Worm (Caenorhabditis elegans) whole organism, mixed stage, embryonic: Measurements from ENCODE around the gene F19B6.1.

Source experiments
- M03D4.4 ChIP-seq: sonication (generic microtip); optimal IDR thresholded peaks from 2 replicates; lab custom pipeline; 2017; ENCODE audit warnings: mild to moderate bottlenecking, missing genetic modification characterization, missing compliant biosample characterization
- blmp-1 ChIP-seq: fragments of 150-350 bp; optimal IDR thresholded peaks from 2 replicates; lab custom pipeline; 2014; ENCODE audit warnings: missing biosample characterization, missing genetic modification characterization
- ceh-39 ChIP-seq: fragments of 150-350 bp; optimal IDR thresholded peaks from 2 replicates; lab custom pipeline; 2014; ENCODE audit warnings: missing biosample characterization, missing genetic modification characterization
- ceh-43 ChIP-seq: fragments of 200-800 bp; sonication (Bioruptor generic); optimal IDR thresholded peaks from 2 replicates; lab custom pipeline; 2018; ENCODE audit warnings: mild to moderate bottlenecking, missing genetic modification characterization, moderate library complexity, missing compliant biosample characterization
- ceh-83 ChIP-seq: fragments of 200-800 bp; sonication (Bioruptor generic); optimal IDR thresholded peaks from 2 replicates; lab custom pipeline; 2018; ENCODE audit warnings: mild to moderate bottlenecking, missing genetic modification characterization, missing compliant biosample characterization
- ces-1 ChIP-seq: fragments of 150-350 bp; optimal IDR thresholded peaks from 2 replicates; lab custom pipeline; 2014; ENCODE audit warnings: missing biosample characterization, missing genetic modification reagents, missing genetic modification characterization
- cnd-1 ChIP-seq: fragments of 200-800 bp; sonication (Bioruptor generic); optimal IDR thresholded peaks from 2 replicates; lab custom pipeline; 2018; ENCODE audit warnings: mild to moderate bottlenecking, missing genetic modification characterization, missing compliant biosample characterization
- drap-1 ChIP-seq: fragments of 200-800 bp; sonication (Bioruptor generic); optimal IDR thresholded peaks from 3 replicates; lab custom pipeline; 2018; ENCODE audit warnings: mild to moderate bottlenecking, missing genetic modification characterization, missing compliant biosample characterization
- elt-1 ChIP-seq: sonication (generic microtip); optimal IDR thresholded peaks from 2 replicates; lab custom pipeline; 2017; ENCODE audit warnings: missing genetic modification characterization, mild to moderate bottlenecking, missing compliant biosample characterization, antibody characterized with exemption, moderate library complexity, borderline replicate concordance; ENCODE audit not compliant: insufficient read depth
- elt-3 ChIP-seq: fragments of 150-350 bp; optimal IDR thresholded peaks from 2 replicates; lab custom pipeline; 2014; ENCODE audit warnings: missing biosample characterization, missing genetic modification characterization
- flh-1 ChIP-seq: fragments of 200-800 bp; sonication (Bioruptor generic); optimal IDR thresholded peaks from 2 replicates; lab custom pipeline; 2018; ENCODE audit warnings: mild to moderate bottlenecking, missing genetic modification characterization, moderate library complexity, missing compliant biosample characterization
- ham-2 ChIP-seq: fragments of 200-800 bp; sonication (Bioruptor generic); optimal IDR thresholded peaks from 2 replicates; lab custom pipeline; 2018; ENCODE audit warnings: mild to moderate bottlenecking, missing genetic modification characterization, missing compliant biosample characterization
- lin-13 ChIP-seq: fragments of 150-350 bp; optimal IDR thresholded peaks from 2 replicates; lab custom pipeline; 2014; ENCODE audit warnings: missing biosample characterization, missing genetic modification characterization
- lsy-2 ChIP-seq: fragments of 150-350 bp; optimal IDR thresholded peaks from 2 replicates; lab custom pipeline; 2014; ENCODE audit warnings: missing biosample characterization, missing genetic modification characterization
- mab-5 ChIP-seq: fragments of 150-350 bp; optimal IDR thresholded peaks from 2 replicates; lab custom pipeline; 2014; ENCODE audit warnings: missing biosample characterization, missing genetic modification characterization
- mep-1 ChIP-seq: fragments of 150-350 bp; optimal IDR thresholded peaks from 2 replicates; lab custom pipeline; 2017; ENCODE audit warnings: missing biosample characterization, missing genetic modification reagents, missing genetic modification characterization, inconsistent platforms
- mls-2 ChIP-seq: sonication (generic microtip); optimal IDR thresholded peaks from 2 replicates; lab custom pipeline; 2016; ENCODE audit warnings: mild to moderate bottlenecking, missing genetic modification characterization, moderate library complexity, missing compliant biosample characterization
- nhr-2 ChIP-seq: fragments of 150-350 bp; optimal IDR thresholded peaks from 2 replicates; lab custom pipeline; 2014; ENCODE audit warnings: missing biosample characterization, missing genetic modification characterization
- nhr-237 ChIP-seq: fragments of 150-350 bp; optimal IDR thresholded peaks from 2 replicates; lab custom pipeline; 2014; ENCODE audit warnings: missing biosample characterization, missing genetic modification characterization
- nhr-76 ChIP-seq: sonication (generic microtip); optimal IDR thresholded peaks from 2 replicates; lab custom pipeline; 2017; ENCODE audit warnings: missing biosample characterization, missing genetic modification characterization
- pha-4 ChIP-seq: fragments of 150-350 bp; optimal IDR thresholded peaks from 2 replicates; lab custom pipeline; 2018; ENCODE audit warnings: missing biosample characterization, missing genetic modification reagents, missing genetic modification characterization
- sem-2 ChIP-seq: fragments of 200-800 bp; sonication (Bioruptor generic); optimal IDR thresholded peaks from 2 replicates; lab custom pipeline; 2018; ENCODE audit warnings: mild to moderate bottlenecking, missing genetic modification characterization, missing compliant biosample characterization
- snpc-4 ChIP-seq: fragments of 150-350 bp; optimal IDR thresholded peaks from 2 replicates; lab custom pipeline; 2014; ENCODE audit warnings: missing biosample characterization, missing genetic modification characterization
- sptf-1 ChIP-seq: sonication (generic microtip); optimal IDR thresholded peaks from 2 replicates; lab custom pipeline; 2017; ENCODE audit warnings: mild to moderate bottlenecking, missing genetic modification characterization, moderate library complexity, missing compliant biosample characterization
- tbx-8 ChIP-seq: fragments of 200-800 bp; sonication (Bioruptor generic); optimal IDR thresholded peaks from 2 replicates; lab custom pipeline; 2018; ENCODE audit warnings: mild to moderate bottlenecking, missing genetic modification characterization, moderate library complexity, missing compliant biosample characterization
- unc-120 ChIP-seq: sonication (generic microtip); optimal IDR thresholded peaks from 2 replicates; lab custom pipeline; 2017; ENCODE audit warnings: missing genetic modification characterization, missing compliant biosample characterization; ENCODE audit not compliant: poor library complexity, severe bottlenecking
- unc-39 ChIP-seq: fragments of 150-350 bp; optimal IDR thresholded peaks from 2 replicates; lab custom pipeline; 2014; ENCODE audit warnings: missing biosample characterization, missing genetic modification characterization
- unc-62 ChIP-seq: fragments of 150-350 bp; optimal IDR thresholded peaks from 2 replicates; lab custom pipeline; 2014; ENCODE audit warnings: missing biosample characterization, missing genetic modification reagents, missing genetic modification characterization
- zip-8 ChIP-seq: fragments of 150-350 bp; optimal IDR thresholded peaks from 2 replicates; lab custom pipeline; 2014; ENCODE audit warnings: missing biosample characterization, missing genetic modification characterization
- ztf-11 ChIP-seq: fragments of 150-350 bp; optimal IDR thresholded peaks from 2 replicates; lab custom pipeline; 2014; ENCODE audit warnings: missing biosample characterization, missing genetic modification characterization

The F19B6.1 gene

DNA sequence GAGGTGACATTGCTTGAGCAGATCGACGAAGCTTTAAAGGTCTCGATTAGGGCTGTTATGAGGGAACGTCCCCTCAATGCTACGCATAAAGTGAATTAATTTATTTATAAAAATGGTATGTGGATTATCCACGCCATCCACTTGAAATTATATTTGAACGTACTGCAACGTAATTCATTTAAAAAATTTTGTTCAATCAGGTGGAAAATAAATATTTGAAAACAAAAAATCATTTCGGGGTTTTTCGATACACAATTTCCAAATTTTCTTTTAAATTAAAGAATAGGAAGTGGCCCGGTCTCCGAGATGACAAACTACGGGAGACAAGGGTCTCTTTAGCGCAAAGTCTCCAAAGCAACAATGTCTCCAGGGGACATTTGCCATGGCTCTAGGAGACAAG is 24.3 kb downstream of the F19B6.1 start, which contains the start of gene oac-58:
oac-58 (minus strand) TSS at position 101 of the 400 bp plus-strand sequence.
- TF ChIP-seq drap-1 (GFP tag; lab: Kevin White, UChicago), result no peak
- TF ChIP-seq snpc-4 (tag; lab: Kevin White, UChicago), result no peak
- TF ChIP-seq ceh-83 (GFP tag; lab: Kevin White, UChicago), result no peak
- no peak for TF ChIP-seq elt-1 (tag; lab: Kevin White, UChicago)
- TF ChIP-seq sem-2 (GFP tag; lab: Kevin White, UChicago), result no peak
- TF ChIP-seq elt-3 (tag; lab: Kevin White, UChicago), result no peak
- no peak for TF ChIP-seq unc-62
- TF ChIP-seq ceh-39, result no peak
- TF ChIP-seq lsy-2 (tag; lab: Kevin White, UChicago), result no peak
- no peak for TF ChIP-seq unc-120 (tag; lab: Kevin White, UChicago)
- TF ChIP-seq tbx-8, result no peak
- no peak for TF ChIP-seq pha-4 (tag; lab: Kevin White, UChicago)
- no peak for TF ChIP-seq unc-39 (tag; lab: Kevin White, UChicago)
- TF ChIP-seq mep-1 (tag; lab: Kevin White, UChicago), result no peak
- no peak for TF ChIP-seq ceh-43 (GFP tag; lab: Kevin White, UChicago)
- TF ChIP-seq ces-1 (GFP tag; lab: Kevin White, UChicago), result no peak

DNA sequence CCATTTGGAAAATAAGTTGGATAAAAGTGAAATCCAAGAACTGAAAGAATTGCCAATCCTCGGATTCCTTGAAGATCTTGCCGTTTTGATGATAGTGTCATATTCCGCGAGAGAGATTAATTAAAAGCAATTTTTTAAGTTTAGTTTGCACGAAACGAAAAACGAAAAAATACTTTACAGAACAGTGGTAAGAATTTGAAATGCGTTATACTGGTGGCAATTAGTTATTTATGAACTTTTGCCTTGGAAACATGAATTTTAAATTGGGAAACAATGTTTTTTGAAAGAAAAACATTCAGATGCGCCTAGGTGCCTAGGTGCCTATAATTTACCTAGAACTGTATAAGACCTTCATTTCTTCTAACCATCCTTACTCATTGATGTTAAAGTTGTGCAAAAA is 28.2 kb downstream of the F19B6.1 start, which contains the start of gene oac-57:
oac-57 (minus strand) TSS at position 101 of the 400 bp plus-strand sequence.
- TF ChIP-seq sem-2 (GFP tag; lab: Kevin White, UChicago) (no peak), snpc-4 (tag; lab: Kevin White, UChicago) (no peak), ztf-11 (tag; lab: Kevin White, UChicago) (no peak), tbx-8 (no peak), unc-62 (no peak), ceh-43 (GFP tag; lab: Kevin White, UChicago) (no peak), blmp-1 (tag; lab: Kevin White, UChicago) (no peak), mls-2 (tag; lab: Kevin White, UChicago) (no peak), flh-1 (GFP tag; lab: Kevin White, UChicago) (no peak), lin-13 (tag; lab: Kevin White, UChicago) (no peak), ceh-39 (no peak), pha-4 (tag; lab: Kevin White, UChicago) (no peak), cnd-1 (tag; lab: Kevin White, UChicago) (no peak), ceh-83 (GFP tag; lab: Kevin White, UChicago) (no peak)

DNA sequence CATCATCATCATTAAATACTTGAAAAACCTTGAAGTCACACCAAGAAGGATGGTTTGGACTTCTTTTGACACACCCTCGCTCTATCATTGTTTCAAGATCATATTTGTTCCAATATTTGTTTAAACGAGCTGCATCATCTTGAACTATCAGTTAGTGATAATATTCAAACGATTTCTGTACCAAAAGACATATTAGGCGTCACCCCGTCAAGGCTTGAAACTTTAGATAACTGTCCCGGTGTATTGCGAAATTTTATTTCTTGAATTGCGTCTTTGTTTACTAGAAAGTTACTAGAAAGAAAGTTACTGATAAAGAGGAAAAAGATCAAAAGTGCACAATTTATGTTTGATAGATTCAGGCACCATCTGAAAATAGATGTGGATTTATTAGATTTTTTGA is 29.9 kb downstream of the F19B6.1 start:
- TF ChIP-seq zip-8 (tag; lab: Kevin White, UChicago), result no peak
- no peak for TF ChIP-seq nhr-2 (tag; lab: Kevin White, UChicago)
- TF ChIP-seq mls-2 (tag; lab: Kevin White, UChicago), result no peak
- TF ChIP-seq nhr-76 (tag; lab: Kevin White, UChicago), result no peak
- TF ChIP-seq sptf-1, result no peak
- no peak for TF ChIP-seq pha-4 (tag; lab: Kevin White, UChicago)
- no peak for TF ChIP-seq nhr-237
- TF ChIP-seq lin-13 (tag; lab: Kevin White, UChicago), result no peak
- no peak for TF ChIP-seq ztf-11 (tag; lab: Kevin White, UChicago)
- TF ChIP-seq sem-2 (GFP tag; lab: Kevin White, UChicago), result no peak

DNA sequence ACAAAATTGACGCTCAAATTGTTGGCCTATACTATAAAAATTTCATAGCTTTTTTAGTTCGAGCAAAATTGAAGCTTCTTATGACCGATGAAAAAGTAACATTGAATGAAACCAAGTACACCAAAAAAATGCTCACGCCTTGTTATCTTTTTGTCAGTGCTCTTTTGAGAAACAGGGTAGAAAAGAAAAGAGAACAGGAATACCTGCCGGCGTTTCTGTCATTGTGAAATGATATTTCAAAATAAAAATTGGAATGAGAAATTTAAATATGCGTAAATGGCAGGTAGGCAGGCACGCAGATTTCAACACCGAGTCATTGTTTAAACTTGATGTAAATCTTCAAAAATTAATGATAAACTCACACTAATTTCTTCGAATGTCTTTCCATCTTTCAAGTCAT is 31.1 kb downstream of the F19B6.1 start:
- TF ChIP-seq drap-1 (GFP tag; lab: Kevin White, UChicago), result no peak
- no peak for TF ChIP-seq mep-1 (tag; lab: Kevin White, UChicago)
- TF ChIP-seq nhr-76 (tag; lab: Kevin White, UChicago), result no peak
- TF ChIP-seq nhr-237, result no peak
- TF ChIP-seq unc-62, result no peak
- no peak for TF ChIP-seq ceh-39
- TF ChIP-seq elt-3 (tag; lab: Kevin White, UChicago), result no peak
- TF ChIP-seq ham-2 (GFP tag; lab: Kevin White, UChicago), result no peak
- no peak for TF ChIP-seq mls-2 (tag; lab: Kevin White, UChicago)
- TF ChIP-seq cnd-1 (tag; lab: Kevin White, UChicago), result no peak

DNA sequence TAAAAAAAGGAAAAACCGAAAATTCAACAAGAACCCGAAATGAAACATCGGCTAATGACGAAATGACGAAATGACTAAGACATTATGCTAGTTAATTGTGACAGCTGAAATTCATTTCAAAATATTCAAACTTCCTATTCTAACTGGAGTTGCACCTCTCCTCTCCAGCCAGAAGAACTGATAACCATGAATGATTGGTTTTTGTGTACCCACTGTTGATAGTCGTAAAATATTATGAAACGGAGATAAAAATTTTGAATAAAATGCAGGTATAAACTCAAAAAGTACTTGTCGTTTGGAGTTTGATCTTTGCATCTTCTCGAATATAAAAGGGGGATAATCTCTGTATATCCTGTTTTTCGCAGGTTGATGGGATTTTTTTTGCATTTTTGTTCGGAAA is 33.0 kb downstream of the F19B6.1 start:
- TF ChIP-seq ces-1 (GFP tag; lab: Kevin White, UChicago) (no peak), nhr-2 (tag; lab: Kevin White, UChicago) (no peak), mab-5 (no peak), M03D4.4 (tag; lab: Kevin White, UChicago) (no peak), nhr-237 (no peak)
